Worm (Caenorhabditis elegans) whole organism, L3 larva: ENCODE data around the gene W07A12.4.

Experiments used
- R02D3.7 ChIP-seq: fragments of 150-350 bp; optimal IDR thresholded peaks from 2 replicates; lab custom pipeline; 2014; ENCODE audit warnings: missing biosample characterization, missing genetic modification characterization
- aly-2 ChIP-seq: fragments of 150-350 bp; optimal IDR thresholded peaks from 2 replicates; lab custom pipeline; 2014; ENCODE audit warnings: missing biosample characterization, missing genetic modification characterization
- ceh-16 ChIP-seq: sonication (generic microtip); optimal IDR thresholded peaks from 2 replicates; lab custom pipeline; 2017; ENCODE audit warnings: missing biosample characterization, missing genetic modification characterization
- egl-27 ChIP-seq: sonication (generic microtip); optimal IDR thresholded peaks from 4 replicates; lab custom pipeline; 2017; ENCODE audit warnings: missing biosample characterization, missing genetic modification reagents, missing genetic modification characterization
- eor-1 ChIP-seq, 2 experiments: fragments of 150-350 bp; optimal IDR thresholded peaks; 2 replicates each; lab custom pipeline; 2014 to 2018; ENCODE audit warnings: missing biosample characterization in 2 of 2, missing genetic modification characterization in 2 of 2
- lin-15B ChIP-seq: fragments of 150-350 bp; optimal IDR thresholded peaks from 2 replicates; lab custom pipeline; 2014; ENCODE audit warnings: missing biosample characterization, missing genetic modification characterization
- mdl-1 ChIP-seq: fragments of 150-350 bp; optimal IDR thresholded peaks from 2 replicates; lab custom pipeline; 2014; ENCODE audit warnings: missing biosample characterization, missing genetic modification characterization
- nhr-237 ChIP-seq: fragments of 150-350 bp; optimal IDR thresholded peaks from 2 replicates; lab custom pipeline; 2014; ENCODE audit warnings: missing biosample characterization, missing genetic modification characterization
- nhr-76 ChIP-seq: fragments of 150-350 bp; sonication (generic microtip); optimal IDR thresholded peaks from 5 replicates; lab custom pipeline; 2014; ENCODE audit warnings: missing biosample characterization, missing genetic modification characterization
- nhr-77 ChIP-seq: fragments of 150-350 bp; optimal IDR thresholded peaks from 2 replicates; lab custom pipeline; 2014; ENCODE audit warnings: missing biosample characterization, missing genetic modification characterization
- skn-1 ChIP-seq: fragments of 150-350 bp; optimal IDR thresholded peaks from 2 replicates; lab custom pipeline; 2014; ENCODE audit warnings: missing biosample characterization, missing genetic modification characterization
- snpc-4 ChIP-seq: fragments of 150-350 bp; optimal IDR thresholded peaks from 2 replicates; lab custom pipeline; 2014; ENCODE audit warnings: missing biosample characterization, missing genetic modification characterization
- unc-39 ChIP-seq: sonication (generic microtip); optimal IDR thresholded peaks from 4 replicates; lab custom pipeline; 2017; ENCODE audit warnings: missing biosample characterization, missing genetic modification characterization

DNA sequence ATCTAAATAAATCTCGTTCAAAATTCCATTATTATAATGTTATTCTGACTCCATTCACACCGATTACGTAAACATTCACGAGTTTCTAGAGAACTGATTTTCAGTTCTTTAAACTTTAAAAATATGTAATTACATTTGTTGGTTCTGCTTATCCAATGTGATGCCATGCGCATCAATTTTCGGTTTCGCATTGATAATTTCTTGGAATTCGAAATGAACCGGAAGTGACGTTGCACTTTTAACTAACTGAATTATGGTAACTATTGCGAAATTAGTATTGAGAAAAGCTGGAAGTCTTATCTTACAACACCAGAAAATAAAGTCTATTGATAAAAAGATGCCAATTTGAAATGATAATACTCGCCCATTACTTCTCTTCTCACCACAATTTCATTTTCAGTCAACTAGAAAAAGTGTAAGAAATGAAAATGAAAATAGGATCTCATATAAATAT is 28.2 kb upstream of the W07A12.4 start:
- TF ChIP-seq skn-1 (tag; lab: Kevin White, UChicago) (no peak), nhr-77 (no peak), ceh-16 (tag; lab: Kevin White, UChicago) (no peak), nhr-76 (tag; lab: Kevin White, UChicago) (no peak), nhr-237 (tag; lab: Kevin White, UChicago) (no peak), snpc-4 (tag; lab: Kevin White, UChicago) (no peak), aly-2 (no peak), mdl-1 (no peak), egl-27 (no peak), lin-15B (tag; lab: Kevin White, UChicago) (no peak), unc-39 (tag; lab: Kevin White, UChicago) (no peak), eor-1 (tag; optimal IDR thresholded peaks at IDR 0.05; lab: Kevin White, UChicago) (no peak), R02D3.7 (tag; lab: Kevin White, UChicago) (no peak)
